Fruit fly (Drosophila melanogaster) whole organism, adult: Measurements from ENCODE around the gene Prp6.

ENCODE experiments used
- CG11617 ChIP-seq: fragments of 200-800 bp; sonication (Bioruptor generic); optimal IDR thresholded peaks from 2 replicates; lab custom pipeline; 2017; ENCODE audit warnings: mild to moderate bottlenecking, missing biosample characterization, missing genetic modification reagents, missing genetic modification characterization
- CG12768 ChIP-seq: fragments of 200-800 bp; sonication (Bioruptor generic); optimal IDR thresholded peaks from 2 replicates; lab custom pipeline; 2017; ENCODE audit warnings: missing biosample characterization, missing genetic modification characterization, mild to moderate bottlenecking, moderate library complexity, missing genetic modification reagents
- CG14711 ChIP-seq: fragments of 200-800 bp; sonication (Bioruptor generic); optimal IDR thresholded peaks from 2 replicates; lab custom pipeline; 2018; ENCODE audit warnings: missing biosample characterization, mild to moderate bottlenecking, missing genetic modification characterization, moderate library complexity
- CG1620 ChIP-seq: fragments of 200-800 bp; sonication (Bioruptor generic); optimal IDR thresholded peaks from 2 replicates; lab custom pipeline; 2016; ENCODE audit warnings: missing biosample characterization, missing genetic modification characterization
- CG33017 ChIP-seq: fragments of 200-800 bp; sonication (Bioruptor generic); optimal IDR thresholded peaks from 2 replicates; lab custom pipeline; 2018; ENCODE audit warnings: missing biosample characterization, mild to moderate bottlenecking, missing genetic modification characterization, moderate library complexity
- CG5204 ChIP-seq: fragments of 200-800 bp; sonication (Bioruptor generic); optimal IDR thresholded peaks from 2 replicates; lab custom pipeline; 2016; ENCODE audit warnings: missing biosample characterization, missing genetic modification characterization
- CG7045 ChIP-seq: fragments of 200-800 bp; sonication (Bioruptor generic); optimal IDR thresholded peaks from 2 replicates; lab custom pipeline; 2017; ENCODE audit warnings: missing biosample characterization, mild to moderate bottlenecking, missing genetic modification characterization
- CG7101 ChIP-seq: fragments of 200-800 bp; sonication (Bioruptor generic); optimal IDR thresholded peaks from 2 replicates; lab custom pipeline; 2018; ENCODE audit warnings: missing biosample characterization, mild to moderate bottlenecking, missing genetic modification characterization, moderate library complexity
- Clk ChIP-seq: fragments of 200-800 bp; sonication (Bioruptor generic); optimal IDR thresholded peaks from 2 replicates; lab custom pipeline; 2017; ENCODE audit warnings: missing biosample characterization, missing genetic modification characterization
- Crg-1 ChIP-seq: fragments of 200-800 bp; sonication (Bioruptor generic); optimal IDR thresholded peaks from 2 replicates; lab custom pipeline; 2016; ENCODE audit warnings: missing biosample characterization, missing genetic modification characterization
- Hr96 ChIP-seq: fragments of 200-800 bp; sonication (Bioruptor generic); optimal IDR thresholded peaks from 2 replicates; lab custom pipeline; 2016; ENCODE audit warnings: missing biosample characterization, missing genetic modification characterization
- Mnt ChIP-seq: fragments of 200-800 bp; sonication (Bioruptor generic); optimal IDR thresholded peaks from 2 replicates; lab custom pipeline; 2016; ENCODE audit warnings: missing biosample characterization, mild to moderate bottlenecking, missing genetic modification characterization
- bab1 ChIP-seq: fragments of 200-800 bp; sonication (Bioruptor generic); optimal IDR thresholded peaks from 3 replicates; lab custom pipeline; 2019; ENCODE audit warnings: missing biosample characterization, mild to moderate bottlenecking, missing genetic modification characterization, moderate library complexity
- cic ChIP-seq: fragments of 200-800 bp; sonication (Bioruptor generic); optimal IDR thresholded peaks from 2 replicates; lab custom pipeline; 2017; ENCODE audit warnings: missing biosample characterization, mild to moderate bottlenecking, missing genetic modification characterization, moderate library complexity
- cnc ChIP-seq, 2 experiments: fragments of >200 bp; optimal IDR thresholded peaks; 2 replicates each; lab custom pipeline; 2017
- kay ChIP-seq: fragments of 200-800 bp; sonication (Bioruptor generic); peaks from one replicate; lab custom pipeline; 2016; ENCODE audit warnings: missing biosample characterization, missing genetic modification characterization, borderline replicate concordance
- ovo ChIP-seq: fragments of 200-800 bp; sonication (Bioruptor generic); optimal IDR thresholded peaks from 2 replicates; lab custom pipeline; 2016; ENCODE audit warnings: missing biosample characterization, missing genetic modification characterization
- pad ChIP-seq: fragments of 200-800 bp; sonication (Bioruptor generic); optimal IDR thresholded peaks from 3 replicates; lab custom pipeline; 2017; ENCODE audit warnings: missing biosample characterization, missing genetic modification characterization, mild to moderate bottlenecking, moderate library complexity, missing genetic modification reagents
- tj ChIP-seq: fragments of 200-800 bp; sonication (Bioruptor generic); optimal IDR thresholded peaks from 3 replicates; lab custom pipeline; 2017; ENCODE audit warnings: missing biosample characterization, mild to moderate bottlenecking, missing genetic modification characterization, moderate library complexity
- toe ChIP-seq: fragments of 200-800 bp; sonication (Bioruptor generic); optimal IDR thresholded peaks from 2 replicates; lab custom pipeline; 2016; ENCODE audit warnings: missing biosample characterization, missing genetic modification characterization

Prp6 gene

DNA sequence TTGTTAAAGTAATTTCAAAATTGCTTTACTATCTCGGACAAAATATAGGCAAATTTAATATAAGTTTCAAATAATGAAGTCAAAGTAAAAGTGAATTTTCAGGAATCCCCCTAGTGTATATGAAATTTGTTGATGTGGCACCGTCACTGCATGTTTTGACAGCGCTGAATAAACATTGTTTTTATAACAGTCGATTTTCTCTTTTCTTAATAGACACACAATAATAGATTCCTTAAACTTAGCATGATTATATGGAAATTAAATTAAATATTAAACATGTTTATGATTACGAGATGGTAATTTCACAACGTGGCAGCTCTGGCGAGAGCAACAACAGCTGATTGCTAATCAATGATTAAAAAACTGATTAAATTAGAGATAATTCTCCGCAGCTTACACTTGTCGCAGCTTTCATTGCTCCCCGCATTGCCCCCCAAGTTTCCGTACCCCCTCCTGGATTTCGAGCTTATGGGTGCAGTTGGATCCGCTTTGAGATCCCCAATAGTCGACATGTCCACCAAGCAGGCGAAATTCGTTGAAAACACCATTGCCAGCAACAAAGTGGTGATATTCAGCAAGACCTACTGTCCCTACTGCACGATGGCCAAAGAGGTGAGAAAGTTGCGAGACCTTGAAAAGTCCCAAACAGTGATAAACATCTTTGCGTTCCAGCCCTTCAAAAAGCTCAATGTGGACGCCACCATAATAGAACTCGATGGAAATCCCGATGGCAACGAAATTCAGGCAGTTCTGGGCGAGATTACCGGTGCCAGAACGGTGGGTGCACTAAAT, 35.9 kb upstream of the Prp6 start, which contains the start of gene Grx1:
Gene Grx1, plus strand, starts transcription at position 196 of the 792 bp plus-strand sequence.
- TF ChIP-seq CG12768 (GFP tag; lab: Kevin White, UChicago), result peak; percentile 31
- TF ChIP-seq CG11617 (GFP tag; lab: Kevin White, UChicago), result peak; percentile 83
- peak; percentile 67 for TF ChIP-seq bab1
- TF ChIP-seq CG1620 (GFP tag; lab: Kevin White, UChicago), result peak; percentile 46
- no peak for TF ChIP-seq kay (GFP tag; lab: Kevin White, UChicago)
- TF ChIP-seq tj (GFP tag; lab: Kevin White, UChicago), result peak; percentile 56
- peak; percentile 80 for TF ChIP-seq CG5204 (GFP tag; lab: Kevin White, UChicago)
- peak; percentile 77 for TF ChIP-seq CG7101 (tag; lab: Kevin White, UChicago)
- peak; percentile 75 for TF ChIP-seq toe (GFP tag; lab: Kevin White, UChicago)
- TF ChIP-seq Clk, result peak; percentile 30
- peak; percentile 53 for TF ChIP-seq Crg-1 (GFP tag; lab: Kevin White, UChicago)
- TF ChIP-seq Mnt (GFP tag; lab: Kevin White, UChicago), result peak; percentile 63
- TF ChIP-seq cnc (optimal IDR thresholded peaks at IDR 0.05; lab: Kevin White, UChicago), result no peak
- peak; percentile 37 for TF ChIP-seq CG33017 (tag; lab: Kevin White, UChicago)
- TF ChIP-seq cic (GFP tag; lab: Kevin White, UChicago), result peak; percentile 63
- TF ChIP-seq ovo (GFP tag; lab: Kevin White, UChicago), result no peak
- TF ChIP-seq pad (GFP tag; lab: Kevin White, UChicago), result peak; percentile 19
- peak; percentile 60 for TF ChIP-seq Hr96 (GFP tag; lab: Kevin White, UChicago)
- peak; percentile 72 for TF ChIP-seq CG7045 (GFP tag; lab: Kevin White, UChicago)
- peak; percentile 84 for TF ChIP-seq CG14711

DNA sequence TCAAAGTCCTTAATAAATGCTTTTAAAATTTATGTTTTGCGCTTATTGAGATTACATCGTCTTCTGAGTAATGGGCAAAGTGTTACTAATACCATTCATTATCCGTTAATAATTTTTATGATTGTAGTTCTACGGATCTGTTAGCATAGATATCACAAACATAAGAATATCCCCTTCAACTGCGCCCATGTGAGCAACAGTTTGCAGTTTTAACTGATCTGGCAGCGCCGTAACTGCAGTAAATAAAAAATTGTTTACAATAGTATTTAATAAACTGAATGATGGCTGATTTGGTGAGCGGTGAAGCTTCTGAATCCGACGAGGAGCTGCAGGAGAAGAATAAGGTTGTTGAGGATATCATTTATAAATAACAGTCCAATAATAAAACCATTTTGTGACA, 35.1 kb upstream of the Prp6 start, which contains the start of gene Blos3:
Gene Blos3, plus strand, starts transcription at position 198 of the 400 bp plus-strand sequence.
- TF ChIP-seq ovo (GFP tag; lab: Kevin White, UChicago) (no peak), Crg-1 (GFP tag; lab: Kevin White, UChicago) (no peak), pad (GFP tag; lab: Kevin White, UChicago) (no peak), CG12768 (GFP tag; lab: Kevin White, UChicago) (peak; percentile 3), CG33017 (tag; lab: Kevin White, UChicago) (peak; percentile 47), CG7045 (GFP tag; lab: Kevin White, UChicago) (peak; percentile 24), CG11617 (GFP tag; lab: Kevin White, UChicago) (peak; percentile 45), CG7101 (tag; lab: Kevin White, UChicago) (peak; percentile 62), toe (GFP tag; lab: Kevin White, UChicago) (peak; percentile 43), cic (GFP tag; lab: Kevin White, UChicago) (no peak), Clk (peak; percentile 19), CG14711 (peak; percentile 54), kay (GFP tag; lab: Kevin White, UChicago) (no peak), Mnt (GFP tag; lab: Kevin White, UChicago) (peak; percentile 23), tj (GFP tag; lab: Kevin White, UChicago) (peak; percentile 22), CG5204 (GFP tag; lab: Kevin White, UChicago) (no peak), CG1620 (GFP tag; lab: Kevin White, UChicago) (peak; percentile 34), Hr96 (GFP tag; lab: Kevin White, UChicago) (no peak), bab1 (peak; percentile 52), cnc (optimal IDR thresholded peaks at IDR 0.05; lab: Kevin White, UChicago) (no peak)

DNA sequence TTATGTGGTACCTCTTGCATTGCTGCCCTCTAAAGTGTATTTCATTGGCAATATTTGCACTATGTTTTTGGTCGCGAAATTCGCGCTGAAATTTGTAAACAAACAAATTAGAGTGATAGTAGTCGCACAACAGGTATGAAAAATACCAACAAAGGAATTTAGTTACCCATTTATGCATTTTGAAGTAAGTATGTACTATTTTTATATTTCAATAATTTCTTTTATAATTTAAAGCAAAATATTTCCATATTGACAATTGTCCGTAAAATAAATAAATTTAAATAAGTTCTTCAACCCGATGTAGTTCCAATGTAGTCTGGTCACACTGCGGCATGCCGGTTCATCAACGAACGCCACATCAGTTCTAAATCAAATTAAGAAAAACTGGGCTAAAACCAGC, 32.7 kb upstream of the Prp6 start, which contains the start of the genes Rad9 and Uggt:
Gene Rad9, minus strand, starts transcription at position 114 of the 400 bp plus-strand sequence.
Gene Uggt, plus strand, starts transcription at position 308 of the 400 bp plus-strand sequence.
- no peak for TF ChIP-seq Mnt (GFP tag; lab: Kevin White, UChicago)
- peak; percentile 30 for TF ChIP-seq bab1
- no peak for TF ChIP-seq CG7045 (GFP tag; lab: Kevin White, UChicago)
- peak; percentile 49 for TF ChIP-seq CG14711
- TF ChIP-seq CG11617 (GFP tag; lab: Kevin White, UChicago), result peak; percentile 37
- TF ChIP-seq cic (GFP tag; lab: Kevin White, UChicago), result no peak
- TF ChIP-seq ovo (GFP tag; lab: Kevin White, UChicago), result no peak
- TF ChIP-seq cnc (optimal IDR thresholded peaks at IDR 0.05; lab: Kevin White, UChicago), result no peak
- TF ChIP-seq CG7101 (tag; lab: Kevin White, UChicago), result peak; percentile 30
- peak; percentile 13 for TF ChIP-seq CG33017 (tag; lab: Kevin White, UChicago)

DNA sequence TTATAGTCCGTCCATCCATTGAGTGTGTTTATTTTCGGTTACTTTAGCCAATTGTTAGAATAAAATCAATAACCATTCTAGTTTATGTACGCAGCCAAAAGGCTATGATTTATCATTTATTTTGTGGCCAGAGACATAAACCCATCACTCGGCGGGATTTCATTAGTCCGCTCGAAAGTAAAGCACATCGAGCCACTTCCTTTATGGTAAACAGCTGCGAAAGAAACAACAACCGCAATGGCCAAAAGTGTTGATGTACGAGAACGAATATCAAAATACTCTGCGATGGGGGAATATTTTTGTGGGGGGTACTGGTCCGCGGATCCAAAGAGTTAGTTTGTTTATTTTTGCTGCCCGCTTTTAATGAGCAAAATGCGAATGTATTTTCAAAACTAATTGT, 23.6 kb upstream of the Prp6 start:
- no peak for TF ChIP-seq Mnt (GFP tag; lab: Kevin White, UChicago)
- TF ChIP-seq CG1620 (GFP tag; lab: Kevin White, UChicago), result no peak
- TF ChIP-seq pad (GFP tag; lab: Kevin White, UChicago), result no peak
- no peak for TF ChIP-seq ovo (GFP tag; lab: Kevin White, UChicago)
- TF ChIP-seq bab1, result no peak

DNA sequence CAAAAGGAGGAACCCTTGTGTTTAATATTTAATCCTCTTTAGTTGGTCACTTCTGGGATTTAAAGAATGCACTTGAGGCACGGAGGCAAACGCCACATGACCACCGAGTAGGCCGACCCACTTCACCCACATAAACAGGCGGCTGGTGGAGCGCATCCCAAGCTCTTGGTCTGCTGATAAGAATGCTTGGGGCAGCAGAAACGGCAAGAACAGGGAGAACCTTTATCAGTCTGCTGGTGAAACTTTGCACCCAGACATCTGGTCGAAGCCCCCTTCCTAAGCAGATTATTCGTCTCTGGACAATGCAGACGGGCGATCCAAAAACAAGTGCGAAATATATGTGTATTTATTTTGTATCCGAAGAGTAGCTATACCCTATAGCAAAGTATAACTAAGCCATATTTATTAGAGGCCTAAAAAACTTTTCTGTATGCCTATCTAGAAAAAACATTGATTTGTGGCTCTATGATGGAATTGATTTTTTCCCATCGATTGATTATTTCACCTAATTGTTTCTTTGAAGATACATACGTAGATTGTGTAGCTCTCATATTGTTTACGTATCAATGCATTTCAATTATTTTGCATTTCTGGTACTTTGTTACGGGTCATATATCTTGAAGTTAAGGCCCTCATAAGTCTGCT, 15.8 kb upstream of the Prp6 start:
- peak; percentile 50 for TF ChIP-seq tj (GFP tag; lab: Kevin White, UChicago)
- no peak for TF ChIP-seq CG7045 (GFP tag; lab: Kevin White, UChicago)
- TF ChIP-seq cic (GFP tag; lab: Kevin White, UChicago), result peak; percentile 51
- no peak for TF ChIP-seq ovo (GFP tag; lab: Kevin White, UChicago)
- TF ChIP-seq CG12768 (GFP tag; lab: Kevin White, UChicago), result peak; percentile 50
